Fruit fly (Drosophila melanogaster) whole organism, embryonic: ENCODE data around the gene CG15725.

ENCODE experiments used
- Aef1 ChIP-seq: fragments of 200-800 bp; sonication (Bioruptor generic); IDR thresholded peaks from 3 replicates; pipeline ENCODE4 v1.3.6; 2022; ENCODE audit warnings: missing biosample characterization, missing genetic modification characterization
- Asciz ChIP-seq: fragments of 200-800 bp; sonication (Bioruptor generic); optimal IDR thresholded peaks from 2 replicates; lab custom pipeline; 2017; ENCODE audit warnings: missing biosample characterization, mild to moderate bottlenecking, missing genetic modification characterization, missing genetic modification reagents
- B-H2 ChIP-seq: fragments of 200-800 bp; sonication (Bioruptor generic); optimal IDR thresholded peaks from 2 replicates; lab custom pipeline; 2018; ENCODE audit warnings: missing biosample characterization, mild to moderate bottlenecking, missing genetic modification characterization
- Blimp-1 ChIP-seq: fragments of 200-800 bp; sonication (Bioruptor generic); optimal IDR thresholded peaks from 3 replicates; lab custom pipeline; 2018; ENCODE audit warnings: missing biosample characterization, missing genetic modification characterization, mild to moderate bottlenecking, moderate library complexity, missing genetic modification reagents
- CG10267 ChIP-seq: fragments of 200-800 bp; sonication (Bioruptor generic); optimal IDR thresholded peaks from 2 replicates; lab custom pipeline; 2018; ENCODE audit warnings: missing biosample characterization, mild to moderate bottlenecking, missing genetic modification characterization, moderate library complexity
- CG10979 ChIP-seq: fragments of 200-800 bp; sonication (Bioruptor generic); optimal IDR thresholded peaks from 2 replicates; lab custom pipeline; 2018; ENCODE audit warnings: missing biosample characterization, mild to moderate bottlenecking, missing genetic modification characterization, moderate library complexity
- CG11560 ChIP-seq: fragments of 200-800 bp; sonication (Bioruptor generic); IDR thresholded peaks from 3 replicates; pipeline ENCODE4 v1.3.6; 2022; ENCODE audit warnings: missing biosample characterization, missing genetic modification characterization
- CG12155 ChIP-seq: fragments of 200-800 bp; sonication (Bioruptor generic); optimal IDR thresholded peaks from 3 replicates; lab custom pipeline; 2016; ENCODE audit warnings: missing biosample characterization, missing genetic modification characterization
- CG12744 ChIP-seq: fragments of 200-800 bp; sonication (Bioruptor generic); optimal IDR thresholded peaks from 2 replicates; lab custom pipeline; 2016; ENCODE audit warnings: missing biosample characterization, missing genetic modification characterization
- CG14050 ChIP-seq: fragments of 200-800 bp; sonication (Bioruptor generic); IDR thresholded peaks from 3 replicates; pipeline ENCODE4 v1.3.6; 2022; ENCODE audit warnings: missing biosample characterization, missing genetic modification characterization
- CG14710 ChIP-seq: fragments of 200-800 bp; sonication (Bioruptor generic); optimal IDR thresholded peaks from 3 replicates; lab custom pipeline; 2019; ENCODE audit warnings: missing biosample characterization, mild to moderate bottlenecking, missing genetic modification characterization, moderate library complexity
- CG15514 ChIP-seq: fragments of 200-800 bp; sonication (Bioruptor generic); optimal IDR thresholded peaks from 3 replicates; lab custom pipeline; 2017; ENCODE audit warnings: missing biosample characterization, missing genetic modification characterization, mild to moderate bottlenecking, moderate library complexity, missing genetic modification reagents
- CG17829 ChIP-seq: fragments of 200-800 bp; optimal IDR thresholded peaks from 2 replicates; lab custom pipeline; 2019; ENCODE audit warnings: missing biosample characterization, mild to moderate bottlenecking, missing genetic modification characterization, moderate library complexity
- CG17912 ChIP-seq: fragments of 200-800 bp; sonication (Bioruptor generic); optimal IDR thresholded peaks from 2 replicates; lab custom pipeline; 2018; ENCODE audit warnings: missing biosample characterization, mild to moderate bottlenecking, missing genetic modification characterization
- CG18262 ChIP-seq: fragments of 200-800 bp; optimal IDR thresholded peaks from 3 replicates; lab custom pipeline; 2019; ENCODE audit warnings: missing biosample characterization, mild to moderate bottlenecking, missing genetic modification characterization, moderate library complexity
- CG3065 ChIP-seq: fragments of 200-800 bp; sonication (Bioruptor generic); optimal IDR thresholded peaks from 2 replicates; lab custom pipeline; 2016; ENCODE audit warnings: missing biosample characterization, missing genetic modification characterization
- CG3726 ChIP-seq: fragments of 200-800 bp; sonication (Bioruptor generic); IDR thresholded peaks from 3 replicates; pipeline ENCODE4, ENCODE4 v1.3.6; 2022; ENCODE audit warnings: missing biosample characterization, missing genetic modification characterization
- CG4328 ChIP-seq: fragments of 200-800 bp; sonication (Bioruptor generic); optimal IDR thresholded peaks from 3 replicates; lab custom pipeline; 2017; ENCODE audit warnings: missing biosample characterization, missing genetic modification reagents, missing genetic modification characterization
- CG4360 ChIP-seq: fragments of 200-800 bp; sonication (Bioruptor generic); IDR thresholded peaks from 2 replicates; pipeline ENCODE4 v1.3.6; 2022; ENCODE audit warnings: missing biosample characterization, missing genetic modification characterization
- CG6254 ChIP-seq: fragments of 200-800 bp; sonication (Bioruptor generic); optimal IDR thresholded peaks from 3 replicates; lab custom pipeline; 2017; ENCODE audit warnings: mild to moderate bottlenecking, missing biosample characterization, missing genetic modification reagents, missing genetic modification characterization
- CG6683 ChIP-seq: fragments of 200-800 bp; sonication (Bioruptor generic); optimal IDR thresholded peaks from 2 replicates; lab custom pipeline; 2017; ENCODE audit warnings: missing biosample characterization, mild to moderate bottlenecking, missing genetic modification characterization, missing genetic modification reagents
- CG8089 ChIP-seq: fragments of 200-800 bp; sonication (Bioruptor generic); optimal IDR thresholded peaks from 3 replicates; lab custom pipeline; 2016; ENCODE audit warnings: missing biosample characterization, missing genetic modification characterization
- CG8944 ChIP-seq: fragments of 200-800 bp; sonication (Bioruptor generic); optimal IDR thresholded peaks from 3 replicates; lab custom pipeline; 2016; ENCODE audit warnings: missing biosample characterization, missing genetic modification characterization
- CG9817 ChIP-seq: fragments of 200-800 bp; sonication (Bioruptor generic); optimal IDR thresholded peaks from 2 replicates; lab custom pipeline; 2018; ENCODE audit warnings: missing biosample characterization, mild to moderate bottlenecking, missing genetic modification characterization, moderate library complexity
- CrebB ChIP-seq: fragments of 200-800 bp; sonication (Bioruptor generic); optimal IDR thresholded peaks from 3 replicates; lab custom pipeline; 2018; ENCODE audit warnings: missing biosample characterization, mild to moderate bottlenecking, missing genetic modification characterization
- D19A ChIP-seq: fragments of 200-800 bp; optimal IDR thresholded peaks from 3 replicates; lab custom pipeline; 2019; ENCODE audit warnings: missing biosample characterization, mild to moderate bottlenecking, missing genetic modification characterization, moderate library complexity
- Dip2 ChIP-seq: fragments of 200-800 bp; sonication (Bioruptor generic); IDR thresholded peaks from 2 replicates; pipeline ENCODE4 v1.3.6; 2022; ENCODE audit warnings: missing biosample characterization, missing genetic modification characterization
- Dp ChIP-seq: fragments of 200-800 bp; sonication (Bioruptor generic); optimal IDR thresholded peaks from 2 replicates; lab custom pipeline; 2018; ENCODE audit warnings: missing biosample characterization, mild to moderate bottlenecking, missing genetic modification characterization, moderate library complexity
- Elba2 ChIP-seq: fragments of 200-800 bp; sonication (Bioruptor generic); optimal IDR thresholded peaks from 3 replicates; lab custom pipeline; 2016; ENCODE audit warnings: missing biosample characterization, missing genetic modification characterization
- Hr51 ChIP-seq, 2 experiments: fragments of 200-800 bp; sonication (Bioruptor generic); optimal IDR thresholded peaks; 2 replicates in 1 of 2; 3 replicates in 1 of 2; lab custom pipeline; 2016 to 2018; ENCODE audit warnings: missing biosample characterization in 2 of 2, missing genetic modification characterization in 2 of 2, mild to moderate bottlenecking in 1 of 2, moderate library complexity in 1 of 2
- Hr78 ChIP-seq, 2 experiments: fragments of 200-800 bp in 1 of 2; fragments of >200 bp in 1 of 2; sonication (Bioruptor generic) in 1 of 2; optimal IDR thresholded peaks; 2 replicates each; lab custom pipeline; 2017 to 2019; ENCODE audit warnings: missing biosample characterization in 2 of 2, missing genetic modification characterization in 2 of 2, mild to moderate bottlenecking in 1 of 2, moderate library complexity in 1 of 2
- Max ChIP-seq: fragments of 200-800 bp; sonication (Bioruptor generic); optimal IDR thresholded peaks from 2 replicates; lab custom pipeline; 2016; ENCODE audit warnings: missing biosample characterization, mild to moderate bottlenecking, missing genetic modification characterization
- Mrtf ChIP-seq: fragments of 200-800 bp; sonication (Bioruptor generic); IDR thresholded peaks from 3 replicates; pipeline ENCODE4 v1.3.6; 2022; ENCODE audit warnings: missing biosample characterization, missing genetic modification characterization
- Nf-YA ChIP-seq: fragments of 200-800 bp; sonication (Bioruptor generic); IDR thresholded peaks from 2 replicates; pipeline ENCODE4 v1.3.6; 2022; ENCODE audit warnings: missing biosample characterization, missing genetic modification characterization
- Six4 ChIP-seq: fragments of 200-800 bp; sonication (Bioruptor generic); optimal IDR thresholded peaks from 2 replicates; lab custom pipeline; 2016; ENCODE audit warnings: missing biosample characterization, missing genetic modification characterization
- Vsx1 ChIP-seq: fragments of 200-800 bp; sonication (Bioruptor generic); optimal IDR thresholded peaks from 2 replicates; lab custom pipeline; 2017; ENCODE audit warnings: missing biosample characterization, mild to moderate bottlenecking, missing genetic modification characterization, missing genetic modification reagents
- bcd ChIP-seq: fragments of 200-800 bp; sonication (Bioruptor generic); optimal IDR thresholded peaks from 2 replicates; lab custom pipeline; 2017; ENCODE audit warnings: missing biosample characterization, mild to moderate bottlenecking, missing genetic modification characterization
- chn ChIP-seq: fragments of 200-800 bp; sonication (Bioruptor generic); optimal IDR thresholded peaks from 2 replicates; lab custom pipeline; 2016; ENCODE audit warnings: missing biosample characterization, missing genetic modification characterization
- fd102C ChIP-seq: fragments of 200-800 bp; sonication (Bioruptor generic); optimal IDR thresholded peaks from 2 replicates; lab custom pipeline; 2018; ENCODE audit warnings: missing biosample characterization, mild to moderate bottlenecking, missing genetic modification characterization, moderate library complexity
- ham ChIP-seq: fragments of 200-800 bp; sonication (Bioruptor generic); IDR thresholded peaks from 2 replicates; pipeline ENCODE4 v1.3.6; 2022; ENCODE audit warnings: missing biosample characterization, missing genetic modification characterization
- lmd ChIP-seq: fragments of 200-800 bp; sonication (Bioruptor generic); IDR thresholded peaks from 2 replicates; pipeline ENCODE4 v1.3.6; 2022; ENCODE audit warnings: missing biosample characterization, missing genetic modification characterization
- pita ChIP-seq: fragments of 200-800 bp; sonication (Bioruptor generic); optimal IDR thresholded peaks from 2 replicates; lab custom pipeline; 2017; ENCODE audit warnings: missing biosample characterization, mild to moderate bottlenecking, missing genetic modification characterization
- run ChIP-seq: fragments of 200-800 bp; sonication (Bioruptor generic); optimal IDR thresholded peaks from 3 replicates; lab custom pipeline; 2018; ENCODE audit warnings: missing biosample characterization, mild to moderate bottlenecking, missing genetic modification characterization
- schlank ChIP-seq: fragments of 200-800 bp; sonication (Bioruptor generic); optimal IDR thresholded peaks from 2 replicates; lab custom pipeline; 2018; ENCODE audit warnings: missing biosample characterization, mild to moderate bottlenecking, missing genetic modification characterization
- sna ChIP-seq: fragments of 200-800 bp; sonication (Bioruptor generic); IDR thresholded peaks from 2 replicates; pipeline ENCODE4 v1.3.6; 2022; ENCODE audit warnings: missing biosample characterization, missing genetic modification characterization; ENCODE audit not compliant: partially characterized antibody
- tin ChIP-seq: fragments of 200-800 bp; sonication (Bioruptor generic); optimal IDR thresholded peaks from 3 replicates; lab custom pipeline; 2016; ENCODE audit warnings: missing biosample characterization, missing genetic modification characterization
- tup ChIP-seq: fragments of 200-800 bp; sonication (Bioruptor generic); optimal IDR thresholded peaks from 2 replicates; lab custom pipeline; 2016; ENCODE audit warnings: missing biosample characterization, mild to moderate bottlenecking, missing genetic modification characterization, moderate library complexity
- wor ChIP-seq: fragments of 200-800 bp; sonication (Bioruptor generic); IDR thresholded peaks from 2 replicates; pipeline ENCODE4 v1.3.6; 2022; ENCODE audit warnings: missing biosample characterization, missing genetic modification characterization
- zfh1 ChIP-seq: fragments of 200-800 bp; sonication (Bioruptor generic); IDR thresholded peaks from 3 replicates; pipeline ENCODE4 v1.3.6; 2022; ENCODE audit warnings: missing biosample characterization, missing genetic modification characterization

The CG15725 gene

DNA sequence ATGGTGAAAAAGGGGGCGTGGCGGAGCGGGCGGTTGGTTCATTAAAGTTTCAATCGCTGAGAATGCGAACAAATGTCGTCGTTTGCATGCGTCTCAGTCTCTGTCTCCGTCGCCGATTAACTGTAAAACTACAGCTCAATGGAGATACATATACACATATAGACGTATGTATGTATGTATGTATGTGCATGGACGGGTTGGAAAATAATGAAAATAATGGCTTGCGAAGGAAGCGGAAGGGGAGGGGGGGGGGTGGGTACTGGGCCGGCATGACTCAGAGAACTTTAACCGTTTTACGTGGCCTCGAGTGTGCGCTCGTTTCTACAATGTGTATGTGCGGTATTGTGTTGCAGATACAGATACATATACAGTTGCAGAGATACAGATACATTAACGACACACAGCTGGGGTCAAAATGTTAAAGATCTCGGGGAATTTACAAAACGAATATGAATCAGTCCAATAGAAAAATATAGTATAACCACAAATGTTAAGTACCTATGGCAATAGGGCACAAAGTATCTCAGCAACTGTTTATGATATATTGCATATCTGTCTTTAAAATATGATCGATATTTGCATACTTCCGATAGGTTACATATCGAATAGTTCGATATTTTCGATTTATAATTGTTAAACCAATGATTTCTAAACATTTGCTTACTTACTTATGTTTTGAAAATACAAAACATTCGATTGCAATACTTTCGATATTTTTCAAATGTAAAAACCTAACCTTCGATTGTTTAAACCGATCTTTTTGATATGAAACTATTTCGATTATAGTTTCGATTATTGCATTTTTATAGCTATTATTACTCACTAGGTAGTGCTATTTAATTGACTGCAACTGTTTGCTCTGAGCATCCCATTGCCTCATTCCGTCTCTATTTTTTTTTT lies 18.9 kb downstream of the CG15725 start (continued):
- no peak for TF ChIP-seq CG15514 (GFP tag; lab: Kevin White, UChicago)
- TF ChIP-seq Blimp-1 (GFP tag; lab: Kevin White, UChicago) = peak; percentile 3
- no peak for TF ChIP-seq Dip2 (GFP tag; lab: Robert Waterston, UW)
- no peak for TF ChIP-seq wor (GFP tag; lab: Robert Waterston, UW)
- TF ChIP-seq ham = no peak
- TF ChIP-seq CG14710 (tag; lab: Kevin White, UChicago) = peak; percentile 35
- TF ChIP-seq CG10267 (tag; lab: Kevin White, UChicago) = peak; percentile 29
- no peak for TF ChIP-seq CG4328 (GFP tag; lab: Kevin White, UChicago)
- peak; percentile 44 for TF ChIP-seq CG10979 (tag; lab: Kevin White, UChicago)
- TF ChIP-seq pita (GFP tag; lab: Kevin White, UChicago) = no peak
- no peak for TF ChIP-seq Elba2 (GFP tag; lab: Kevin White, UChicago)
- TF ChIP-seq sna (GFP tag; lab: Robert Waterston, UW) = no peak
- TF ChIP-seq Max (GFP tag; lab: Kevin White, UChicago) = no peak
- no peak for TF ChIP-seq CG3065 (GFP tag; lab: Kevin White, UChicago)
- TF ChIP-seq Asciz = peak; percentile 35
- TF ChIP-seq CG11560 (tag; lab: Robert Waterston, UW) = no peak
- no peak for TF ChIP-seq CG9817 (tag; lab: Kevin White, UChicago)
- peak in 1 of 2 experiments; percentile 52 for TF ChIP-seq Hr51 (GFP tag; optimal IDR thresholded peaks at IDR 0.05; lab: Kevin White, UChicago)
- TF ChIP-seq bcd (GFP tag; lab: Kevin White, UChicago) = peak; percentile 19
- no peak for TF ChIP-seq CG12155 (GFP tag; lab: Kevin White, UChicago)
- no peak for TF ChIP-seq CG8089 (GFP tag; lab: Kevin White, UChicago)
- TF ChIP-seq B-H2 (GFP tag; lab: Kevin White, UChicago) = no peak
- TF ChIP-seq CG17829 (tag; lab: Kevin White, UChicago) = no peak
- TF ChIP-seq CG8944 = no peak
- TF ChIP-seq lmd = no peak
- no peak for TF ChIP-seq CrebB
- TF ChIP-seq zfh1 = no peak
- no peak for TF ChIP-seq schlank (tag; lab: Kevin White, UChicago)
- TF ChIP-seq Six4 (GFP tag; lab: Kevin White, UChicago) = no peak
- no peak for TF ChIP-seq Nf-YA (GFP tag; lab: Robert Waterston, UW)
- no peak for TF ChIP-seq chn (GFP tag; lab: Kevin White, UChicago)
- no peak for TF ChIP-seq CG3726
- no peak for TF ChIP-seq CG17912
- no peak for TF ChIP-seq CG12744 (GFP tag; lab: Kevin White, UChicago)
- TF ChIP-seq tup (GFP tag; lab: Kevin White, UChicago) = no peak
- peak; percentile 27 for TF ChIP-seq D19A (tag; lab: Kevin White, UChicago)
- TF ChIP-seq CG6254 (GFP tag; lab: Kevin White, UChicago) = no peak
- no peak for TF ChIP-seq CG4360
- no peak for TF ChIP-seq Aef1 (GFP tag; lab: Robert Waterston, UW)
- TF ChIP-seq CG14050 (GFP tag; lab: Robert Waterston, UW) = no peak
- TF ChIP-seq Hr78 (GFP tag; optimal IDR thresholded peaks at IDR 0.05; lab: Kevin White, UChicago) = no peak
- TF ChIP-seq tin = no peak
- no peak for TF ChIP-seq Mrtf (GFP tag; lab: Robert Waterston, UW)
- TF ChIP-seq CG6683 = no peak
- no peak for TF ChIP-seq Dp
- peak; percentile 67 for TF ChIP-seq CG18262
- TF ChIP-seq Vsx1 = no peak
- TF ChIP-seq fd102C = no peak
- TF ChIP-seq run (tag; lab: Kevin White, UChicago) = no peak
